Fruit fly (Drosophila melanogaster): ENCODE data around the gene Bcat.

Gene Bcat

DNA sequence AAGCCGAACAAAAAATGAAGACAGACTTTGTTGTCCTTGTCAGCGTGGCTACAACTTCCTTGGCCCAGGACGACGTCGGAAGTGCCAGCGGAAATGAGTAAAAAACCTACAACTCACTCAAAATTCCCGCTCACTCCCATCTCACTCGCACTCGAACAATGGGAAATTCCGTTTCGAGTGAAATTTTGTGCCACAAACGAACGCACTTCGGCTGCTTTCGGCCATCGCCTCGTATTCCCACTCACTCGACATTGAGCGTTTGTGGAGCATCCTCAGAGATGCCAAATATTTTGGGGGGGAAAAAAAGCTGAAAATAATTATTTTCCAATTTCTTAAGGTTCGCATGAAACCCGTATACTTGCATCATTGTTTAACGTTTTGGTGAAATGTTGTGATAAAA is 48.0 kb downstream of the Bcat start:
- TF ChIP-seq psq (GFP tag; optimal IDR thresholded peaks at IDR 0.05) (no peak), fru (GFP tag; optimal IDR thresholded peaks at IDR 0.05) (no peak), dmrt93B (GFP tag; optimal IDR thresholded peaks at IDR 0.05) (no peak), usp (GFP tag; optimal IDR thresholded peaks at IDR 0.05) (no peak), Mio (GFP tag; optimal IDR thresholded peaks at IDR 0.05) (no peak), tai (GFP tag; optimal IDR thresholded peaks at IDR 0.05) (no peak)

DNA sequence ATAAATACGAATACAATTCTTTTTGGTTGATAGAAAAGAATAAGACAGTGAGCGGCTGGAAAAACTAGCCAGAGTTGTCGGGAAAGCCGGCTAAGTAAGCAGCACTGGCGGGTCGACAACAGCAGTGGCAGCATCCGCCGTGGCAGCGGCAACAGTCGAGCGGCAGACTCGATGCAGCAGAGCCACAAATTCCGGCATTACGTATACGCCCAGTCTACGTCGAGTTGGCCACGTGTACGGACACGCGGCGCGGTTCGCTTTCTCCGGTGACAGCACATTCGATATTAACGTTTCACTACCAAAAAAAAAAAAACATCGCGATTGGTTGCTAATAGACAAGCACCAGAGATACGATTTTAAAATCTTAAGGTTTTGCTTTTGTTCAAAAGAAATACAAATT is 49.0 kb downstream of the Bcat start, which contains the start of gene Neto:
TSS of gene Neto (plus strand) at position 209 of the 400 bp plus-strand sequence.
- TF ChIP-seq psq (GFP tag; optimal IDR thresholded peaks at IDR 0.05) (no peak), usp (GFP tag; optimal IDR thresholded peaks at IDR 0.05) (no peak), Abd-B (GFP tag; optimal IDR thresholded peaks at IDR 0.05) (no peak), CrebA (GFP tag; optimal IDR thresholded peaks at IDR 0.05; ENCODE audit: borderline replicate concordance) (no peak), woc (GFP tag; optimal IDR thresholded peaks at IDR 0.05) (no peak), sv (GFP tag; optimal IDR thresholded peaks at IDR 0.05) (no peak), dsf (GFP tag; optimal IDR thresholded peaks at IDR 0.05; ENCODE audit: borderline replicate concordance) (no peak), N (GFP tag; optimal IDR thresholded peaks at IDR 0.05) (no peak), Mio (GFP tag; optimal IDR thresholded peaks at IDR 0.05) (no peak), Hr78 (GFP tag; optimal IDR thresholded peaks at IDR 0.05) (no peak), brk (GFP tag; optimal IDR thresholded peaks at IDR 0.05) (no peak), CG9705 (GFP tag; optimal IDR thresholded peaks at IDR 0.05) (no peak), Vsx2 (GFP tag; optimal IDR thresholded peaks at IDR 0.05; ENCODE audit: partially characterized antibody) (no peak), fru (GFP tag; optimal IDR thresholded peaks at IDR 0.05) (no peak), OdsH (GFP tag; optimal IDR thresholded peaks at IDR 0.05) (no peak), Dif (GFP tag; optimal IDR thresholded peaks at IDR 0.05; ENCODE audit: partially characterized antibody) (no peak), tai (GFP tag; optimal IDR thresholded peaks at IDR 0.05) (no peak), CG32264 (GFP tag; optimal IDR thresholded peaks at IDR 0.05) (no peak), GATAd (GFP tag; optimal IDR thresholded peaks at IDR 0.05) (no peak)

DNA sequence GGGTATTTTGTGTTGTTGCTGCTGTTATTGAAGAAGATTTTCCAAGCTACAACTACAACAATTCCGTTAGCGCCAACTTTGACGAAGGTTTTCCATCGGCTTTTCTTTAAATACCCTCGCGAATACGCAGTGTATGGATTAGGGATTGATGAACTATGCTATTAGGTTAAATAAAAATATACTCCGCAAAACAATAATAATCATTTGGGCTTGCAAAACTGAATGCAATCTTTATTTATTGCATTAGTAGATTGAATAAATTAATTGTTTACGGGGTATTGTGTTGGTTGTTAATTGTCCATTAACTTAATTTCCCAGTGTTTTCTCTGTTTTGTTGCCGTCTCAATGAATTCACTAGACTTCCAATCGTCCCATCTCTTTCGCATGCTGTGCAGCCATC is 50.7 kb downstream of the Bcat start:
- TF ChIP-seq dl (GFP tag; optimal IDR thresholded peaks at IDR 0.05; ENCODE audit: insufficient read depth in 1 of 2, partially characterized antibody in 2 of 2) (no peak), jim (GFP tag; optimal IDR thresholded peaks at IDR 0.05) (no peak), GATAd (GFP tag; optimal IDR thresholded peaks at IDR 0.05) (no peak), CrebA (GFP tag; optimal IDR thresholded peaks at IDR 0.05; ENCODE audit: borderline replicate concordance) (no peak), dmrt93B (GFP tag; optimal IDR thresholded peaks at IDR 0.05) (no peak), Hnf4 (GFP tag; optimal IDR thresholded peaks at IDR 0.05) (no peak), ey (GFP tag; optimal IDR thresholded peaks at IDR 0.05) (no peak), HLH106 (tag; optimal IDR thresholded peaks at IDR 0.05) (no peak), Dif (GFP tag; optimal IDR thresholded peaks at IDR 0.05; ENCODE audit: partially characterized antibody) (no peak), Mio (GFP tag; optimal IDR thresholded peaks at IDR 0.05) (no peak), Rel (GFP tag; optimal IDR thresholded peaks at IDR 0.05) (no peak), Rel (tag; optimal IDR thresholded peaks at IDR 0.05) (no peak), usp (GFP tag; optimal IDR thresholded peaks at IDR 0.05) (no peak), Abd-B (GFP tag; optimal IDR thresholded peaks at IDR 0.05) (no peak), rgr (GFP tag; optimal IDR thresholded peaks at IDR 0.05) (no peak), lola (GFP tag; optimal IDR thresholded peaks at IDR 0.05) (no peak), Myc (optimal IDR thresholded peaks at IDR 0.05) (no peak), Hr83 (GFP tag; optimal IDR thresholded peaks at IDR 0.05; ENCODE audit: poor library complexity, severe bottlenecking) (no peak), OdsH (GFP tag; optimal IDR thresholded peaks at IDR 0.05) (no peak), Sp1 (GFP tag; optimal IDR thresholded peaks at IDR 0.05) (no peak), CG32264 (GFP tag; optimal IDR thresholded peaks at IDR 0.05) (no peak)

- TF ChIP-seq sage (GFP tag; optimal IDR thresholded peaks at IDR 0.05) (no peak), fru (GFP tag; optimal IDR thresholded peaks at IDR 0.05) (no peak), jim (GFP tag; optimal IDR thresholded peaks at IDR 0.05) (no peak), Hr78 (GFP tag; optimal IDR thresholded peaks at IDR 0.05) (no peak), Hnf4 (GFP tag; optimal IDR thresholded peaks at IDR 0.05) (no peak), Rel (GFP tag; optimal IDR thresholded peaks at IDR 0.05) (no peak), Rel (tag; optimal IDR thresholded peaks at IDR 0.05) (no peak), br (GFP tag; optimal IDR thresholded peaks at IDR 0.05) (no peak)
Observed at dm6 chrX:13450754-13451153, 54.1 kb downstream of the Bcat start.
